Worm (Caenorhabditis elegans): ENCODE measurements around the gene kin-5.

kin-5 gene

DNA sequence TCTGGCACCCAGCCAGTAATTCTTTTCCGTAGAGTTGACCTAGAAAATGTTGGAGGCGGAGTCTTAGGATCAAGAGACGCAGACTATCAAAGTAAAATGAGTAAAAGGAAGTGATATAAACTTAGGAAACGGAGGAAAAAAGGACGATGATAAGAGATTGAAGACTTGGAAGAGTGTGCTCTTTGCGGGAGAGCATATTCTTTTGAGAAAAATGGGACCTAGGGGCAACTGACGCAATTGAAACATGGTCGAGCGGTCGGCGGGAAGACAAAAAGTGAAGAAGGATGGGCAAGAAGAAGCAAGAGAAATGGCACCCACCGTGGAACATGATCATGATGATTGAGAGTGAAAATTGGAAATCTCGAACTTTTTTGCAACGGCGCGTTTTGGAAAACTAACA is 20.9 kb downstream of the kin-5 start:
- TF ChIP-seq ceh-18 (tag; optimal IDR thresholded peaks at IDR 0.05) (peak; percentile 40), mec-3 (tag; optimal IDR thresholded peaks at IDR 0.05; ENCODE audit: borderline replicate concordance) (no peak), hlh-30 (tag; optimal IDR thresholded peaks at IDR 0.05; ENCODE audit: insufficient read depth) (no peak), eyg-1 (tag; optimal IDR thresholded peaks at IDR 0.05) (no peak)

DNA sequence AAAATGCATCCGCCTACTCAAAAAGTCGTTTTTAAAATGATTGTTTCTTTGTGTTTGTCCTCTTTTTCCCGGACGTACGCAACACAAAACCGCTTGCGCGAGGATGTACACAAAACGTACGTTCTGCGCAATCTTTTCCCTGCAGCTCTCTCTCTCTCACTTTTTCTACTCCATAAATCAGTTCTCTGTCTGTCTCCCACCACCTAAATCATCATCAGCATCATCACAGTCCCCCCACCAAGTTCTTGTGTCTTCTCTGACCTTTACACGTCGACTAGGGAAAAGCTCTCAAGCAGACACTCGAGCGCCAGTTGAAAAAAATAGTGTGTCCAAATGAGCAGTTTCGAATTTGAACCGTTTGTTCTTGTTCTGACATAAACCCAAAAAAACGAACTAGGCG is 24.7 kb downstream of the kin-5 start:
- TF ChIP-seq ceh-18 (tag; optimal IDR thresholded peaks at IDR 0.05) (no peak), Y22D7AL.16 (tag; optimal IDR thresholded peaks at IDR 0.05) (no peak), elt-4 (tag; optimal IDR thresholded peaks at IDR 0.05) (no peak), fkh-6 (tag; optimal IDR thresholded peaks at IDR 0.05) (no peak), pax-1 (tag; optimal IDR thresholded peaks at IDR 0.05) (no peak), C08G9.2 (tag; optimal IDR thresholded peaks at IDR 0.05) (no peak), ceh-14 (tag; optimal IDR thresholded peaks at IDR 0.05) (no peak), odd-2 (tag; optimal IDR thresholded peaks at IDR 0.05) (no peak), ceh-2 (tag; optimal IDR thresholded peaks at IDR 0.05) (no peak)

DNA sequence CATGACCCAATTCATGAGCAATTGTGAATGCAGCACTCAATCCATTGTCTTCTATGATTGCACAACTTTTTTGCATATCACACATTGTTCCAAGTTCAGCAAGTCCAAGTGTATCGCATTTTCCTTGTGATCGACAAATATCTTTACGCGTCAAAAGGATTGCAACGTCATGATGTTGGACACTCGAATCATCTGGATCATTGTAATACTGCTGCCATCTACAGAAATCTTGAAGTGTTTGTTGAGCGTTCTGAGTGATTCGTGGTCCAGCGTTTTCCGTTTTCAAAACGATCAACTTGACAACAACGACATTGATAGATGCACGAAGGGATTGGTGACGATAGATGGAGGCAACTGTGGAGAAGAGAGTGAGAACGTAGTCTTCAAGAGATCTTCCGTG is 25.8 kb downstream of the kin-5 start:
- TF ChIP-seq hlh-13 (GFP tag; optimal IDR thresholded peaks at IDR 0.05) (no peak), pag-3 (tag; optimal IDR thresholded peaks at IDR 0.05; ENCODE audit: borderline replicate concordance) (no peak), lim-6 (tag; optimal IDR thresholded peaks at IDR 0.05) (no peak), unc-86 (tag; optimal IDR thresholded peaks at IDR 0.05) (no peak), C08G9.2 (tag; optimal IDR thresholded peaks at IDR 0.05) (no peak), elt-2 (tag; optimal IDR thresholded peaks at IDR 0.05) (no peak), mec-3 (tag; optimal IDR thresholded peaks at IDR 0.05; ENCODE audit: borderline replicate concordance) (no peak), dve-1 (tag; optimal IDR thresholded peaks at IDR 0.05) (no peak), ama-1 (optimal IDR thresholded peaks at IDR 0.05) (no peak)

DNA sequence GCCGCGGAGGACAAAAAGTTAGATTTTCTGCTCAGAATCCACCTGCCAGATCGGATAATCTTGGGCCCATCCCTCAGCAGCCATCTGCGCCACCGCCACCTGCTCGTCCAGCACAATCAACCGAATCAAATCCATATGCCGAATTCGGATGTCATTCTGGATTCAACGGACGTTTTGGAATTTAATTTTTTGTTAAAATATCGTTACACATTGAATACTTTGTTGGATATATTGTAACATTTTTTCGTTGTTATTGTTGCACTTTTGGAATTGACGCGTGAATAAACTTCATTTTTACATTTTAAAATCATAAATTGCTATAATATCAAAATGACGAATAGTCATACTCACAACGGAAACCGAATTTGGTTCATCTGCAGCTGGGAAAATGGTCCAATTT is 35.4 kb downstream of the kin-5 start, which contains the start of gene spe-29:
spe-29 (plus strand) TSS at position 301 of the 400 bp plus-strand sequence.
- TF ChIP-seq ceh-14 (tag; optimal IDR thresholded peaks at IDR 0.05) (no peak), ceh-48 (tag; optimal IDR thresholded peaks at IDR 0.05) (no peak), eyg-1 (tag; optimal IDR thresholded peaks at IDR 0.05) (no peak), unc-42 (tag; optimal IDR thresholded peaks at IDR 0.05) (no peak)

DNA sequence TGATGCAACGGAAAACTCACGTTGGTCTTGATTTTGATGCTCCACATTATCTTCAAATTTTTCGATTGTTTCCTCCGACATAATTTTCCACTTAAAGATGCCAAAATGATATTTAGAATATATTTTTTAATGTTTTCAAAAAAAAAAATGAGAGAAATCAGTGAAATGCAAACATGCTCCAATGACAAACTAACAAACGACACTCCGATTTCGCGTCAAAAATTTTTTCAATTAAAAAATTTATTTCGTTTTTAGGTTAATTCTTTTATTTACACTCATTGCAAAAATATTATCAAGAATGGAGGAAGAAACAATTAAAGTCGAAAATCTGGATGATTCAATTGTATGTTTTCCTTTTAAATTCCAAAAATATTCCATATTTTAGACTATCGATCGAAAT is 36.9 kb downstream of the kin-5 start, which contains the start of the genes trmt-10A and F25H8.2:
trmt-10A (minus strand) TSS at position 159 of the 400 bp plus-strand sequence.
F25H8.2 (plus strand) TSS at position 181 of the 400 bp plus-strand sequence.
- TF ChIP-seq ahr-1 (tag; optimal IDR thresholded peaks at IDR 0.05) = no peak
- no peak for TF ChIP-seq sox-4 (tag; optimal IDR thresholded peaks at IDR 0.05)
- TF ChIP-seq ceh-14 (tag; optimal IDR thresholded peaks at IDR 0.05) = peak; percentile 21
- no peak for TF ChIP-seq unc-3 (GFP tag; conservative IDR thresholded peaks at IDR 0.05)
- TF ChIP-seq unc-3 (tag; optimal IDR thresholded peaks at IDR 0.05) = no peak
- TF ChIP-seq unc-42 (tag; optimal IDR thresholded peaks at IDR 0.05) = peak; percentile 74

DNA sequence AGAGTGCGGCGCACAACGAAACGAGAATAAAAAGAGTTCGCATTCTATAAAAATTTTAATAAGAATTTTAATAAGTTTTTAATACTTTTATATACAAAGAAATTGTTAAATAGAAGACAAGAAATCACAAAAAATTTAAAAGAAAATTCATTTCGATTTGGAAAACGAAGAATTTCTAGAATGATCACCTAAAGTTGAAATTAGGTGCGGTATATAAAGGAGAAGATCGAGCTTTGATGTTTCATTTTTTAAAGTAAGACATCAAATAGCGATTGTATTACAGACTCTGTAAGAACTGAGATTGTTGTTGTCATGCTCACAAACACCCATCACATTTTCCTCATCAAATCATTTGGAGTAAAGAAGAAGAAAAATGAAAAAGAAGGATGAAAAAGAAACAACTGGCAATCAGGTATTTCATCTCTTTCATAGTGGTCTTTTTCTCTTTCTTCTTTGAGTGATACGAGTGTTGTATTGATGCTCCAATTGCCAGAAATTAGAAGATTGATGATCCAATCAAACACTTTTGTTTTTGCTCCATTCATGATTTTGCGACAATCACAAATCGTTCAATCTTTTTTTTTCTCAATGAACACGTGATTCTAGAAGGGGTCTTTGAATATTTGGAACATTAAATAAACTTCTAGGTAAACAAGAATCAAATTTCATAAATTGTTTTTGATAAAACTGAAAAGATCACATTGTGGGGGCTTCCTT is 40.6 kb downstream of the kin-5 start, which contains the start of gene dur-1:
dur-1 (minus strand) TSS at position 51 of the 717 bp plus-strand sequence.
- TF ChIP-seq rnt-1 (tag; optimal IDR thresholded peaks at IDR 0.05) = peak; percentile 8
- TF ChIP-seq ceh-18 (tag; optimal IDR thresholded peaks at IDR 0.05) = peak; percentile 53
- TF ChIP-seq ref-2 (tag; optimal IDR thresholded peaks at IDR 0.05) = no peak
- TF ChIP-seq nfya-1 (tag; optimal IDR thresholded peaks at IDR 0.05) = peak; percentile 4
- TF ChIP-seq unc-55 (GFP tag; optimal IDR thresholded peaks at IDR 0.05) = peak; percentile 41
- no peak for TF ChIP-seq tbx-7 (tag; optimal IDR thresholded peaks at IDR 0.05)
